Fruit fly (Drosophila melanogaster): Measurements from ENCODE around the gene lft.
A peak's percentile ranks its signal among the peaks of the same experiment; 100 is the strongest.

The lft gene

dm6 chr2L:10356508-10356907, 7.8 kb upstream of the lft start, which contains the start of the genes CtsL4 and ClpP (continued):
- TF ChIP-seq CG18599 (GFP tag; optimal IDR thresholded peaks at IDR 0.05) (no peak), ase (GFP tag; IDR thresholded peaks at IDR 0.05) (peak; percentile 26; the same call in 1 of the 3 replicates), Mrtf (GFP tag; IDR thresholded peaks at IDR 0.05) (peak; percentile 39; the same call in 1 of the 3 replicates), so (GFP tag; IDR thresholded peaks at IDR 0.05) (no peak), CG34376 (GFP tag; optimal IDR thresholded peaks at IDR 0.05) (peak; percentile 3), CG8944 (GFP tag; optimal IDR thresholded peaks at IDR 0.05) (peak; percentile 20), CG9609 (GFP tag; optimal IDR thresholded peaks at IDR 0.05) (peak; percentile 30), tx (GFP tag; optimal IDR thresholded peaks at IDR 0.05) (peak; percentile 13), peb (GFP tag; IDR thresholded peaks at IDR 0.05) (no peak), sr (GFP tag; IDR thresholded peaks at IDR 0.05) (no peak), her (GFP tag; optimal IDR thresholded peaks at IDR 0.05) (peak; percentile 32), CG8281 (tag; optimal IDR thresholded peaks at IDR 0.05) (no peak), dpn (GFP tag; optimal IDR thresholded peaks at IDR 0.05) (peak; percentile 53 to 67), sug (tag; optimal IDR thresholded peaks at IDR 0.05) (no peak), jumu (GFP tag; optimal IDR thresholded peaks at IDR 0.05) (no peak), tll (GFP tag; optimal IDR thresholded peaks at IDR 0.05) (no peak), CG15269 (tag; optimal IDR thresholded peaks at IDR 0.05) (no peak), Fer3 (tag; optimal IDR thresholded peaks at IDR 0.05) (peak; percentile 26), CG3847 (GFP tag; IDR thresholded peaks at IDR 0.05) (peak; percentile 36; the same call in 1 of the 2 replicates), CG12104 (GFP tag; optimal IDR thresholded peaks at IDR 0.05) (no peak), Lim3 (GFP tag; IDR thresholded peaks at IDR 0.05) (no peak), CG10274 (GFP tag; optimal IDR thresholded peaks at IDR 0.05) (no peak), lab (GFP tag; optimal IDR thresholded peaks at IDR 0.05) (no peak), twi (tag; optimal IDR thresholded peaks at IDR 0.05) (peak; percentile 61), CG18764 (GFP tag; optimal IDR thresholded peaks at IDR 0.05) (peak; percentile 17), wek (GFP tag; optimal IDR thresholded peaks at IDR 0.05) (peak; percentile 97), Vsx1 (GFP tag; optimal IDR thresholded peaks at IDR 0.05) (no peak), Lpt (GFP tag; optimal IDR thresholded peaks at IDR 0.05) (no peak), sc (optimal IDR thresholded peaks at IDR 0.05) (no peak), sc (GFP tag; optimal IDR thresholded peaks at IDR 0.05) (peak; percentile 2), Adf1 (GFP tag; IDR thresholded peaks at IDR 0.05) (no peak), HHEX (GFP tag; optimal IDR thresholded peaks at IDR 0.05) (peak; percentile 27), sob (GFP tag; IDR thresholded peaks at IDR 0.05) (no peak), CG11085 (GFP tag; IDR thresholded peaks at IDR 0.05) (no peak), dmrt99B (tag; optimal IDR thresholded peaks at IDR 0.05) (no peak), fd102C (GFP tag; optimal IDR thresholded peaks at IDR 0.05) (no peak), CG17829 (tag; optimal IDR thresholded peaks at IDR 0.05) (peak; percentile 66), pho (GFP tag; optimal IDR thresholded peaks at IDR 0.05) (peak; percentile 23), Nf-YB (GFP tag; optimal IDR thresholded peaks at IDR 0.05) (peak; percentile 51), slou (GFP tag; optimal IDR thresholded peaks at IDR 0.05) (no peak), Neu2 (GFP tag; optimal IDR thresholded peaks at IDR 0.05; ENCODE audit: borderline replicate concordance) (no peak), CG11247 (GFP tag; IDR thresholded peaks at IDR 0.05) (no peak), PHDP (tag; optimal IDR thresholded peaks at IDR 0.05) (no peak), CG16815 (GFP tag; optimal IDR thresholded peaks at IDR 0.05) (no peak), Nf-YA (GFP tag; IDR thresholded peaks at IDR 0.05) (no peak), nerfin-1 (tag; optimal IDR thresholded peaks at IDR 0.05) (peak; percentile 56), CG9215 (GFP tag; IDR thresholded peaks at IDR 0.05) (no peak), CG33557 (GFP tag; optimal IDR thresholded peaks at IDR 0.05) (peak; percentile 36), Camta (GFP tag; optimal IDR thresholded peaks at IDR 0.05) (peak; percentile 4), CG7357 (GFP tag; IDR thresholded peaks at IDR 0.05) (peak; percentile 39; the same call in 2 of the 3 replicates), CG2202 (tag; optimal IDR thresholded peaks at IDR 0.05) (no peak), Ets97D (GFP tag; optimal IDR thresholded peaks at IDR 0.05) (peak; percentile 43)

Measured in whole organism, embryonic.